Fruit fly (Drosophila melanogaster): Measurements from ENCODE around the gene Nprl2.

The Nprl2 gene

dm6 chrX:16833097-16833496 is 51.1 kb downstream of the Nprl2 start (continued):
- no peak for TF ChIP-seq MBD-R2 (GFP tag; IDR thresholded peaks at IDR 0.05)
- peak; percentile 81 for TF ChIP-seq CG17359 (tag; optimal IDR thresholded peaks at IDR 0.05)
- no peak for TF ChIP-seq Kr (GFP tag; optimal IDR thresholded peaks at IDR 0.05)
- no peak for TF ChIP-seq sim (GFP tag; IDR thresholded peaks at IDR 0.05)
- TF ChIP-seq hb (GFP tag; IDR thresholded peaks at IDR 0.05; ENCODE audit: partially characterized antibody), result no peak
- no peak for TF ChIP-seq CG6765 (GFP tag; optimal IDR thresholded peaks at IDR 0.05)
- peak; percentile 71 for TF ChIP-seq bcd (GFP tag; optimal IDR thresholded peaks at IDR 0.05)
- TF ChIP-seq CG42726 (GFP tag; IDR thresholded peaks at IDR 0.05; ENCODE audit: partially characterized antibody), result no peak
- peak; percentile 75 for TF ChIP-seq CG4820 (GFP tag; optimal IDR thresholded peaks at IDR 0.05)
- TF ChIP-seq sug (tag; optimal IDR thresholded peaks at IDR 0.05), result no peak
- TF ChIP-seq dpn (GFP tag; optimal IDR thresholded peaks at IDR 0.05), result peak; percentile 65 to 78
- no peak for TF ChIP-seq Dref (GFP tag; IDR thresholded peaks at IDR 0.05)
- peak; percentile 77 for TF ChIP-seq CG12071 (GFP tag; optimal IDR thresholded peaks at IDR 0.05)
- peak; percentile 67; the same call in 2 of the 3 replicates for TF ChIP-seq CG7357 (GFP tag; IDR thresholded peaks at IDR 0.05)
- TF ChIP-seq CG9727 (GFP tag; optimal IDR thresholded peaks at IDR 0.05), result peak; percentile 67
- peak; percentile 42 for TF ChIP-seq Hmr (GFP tag; optimal IDR thresholded peaks at IDR 0.05)
- peak; percentile 71 for TF ChIP-seq CG32772 (GFP tag; IDR thresholded peaks at IDR 0.05)
- TF ChIP-seq Lpt (GFP tag; optimal IDR thresholded peaks at IDR 0.05), result no peak
- peak; percentile 76 to 89 for TF ChIP-seq bsh (GFP tag; optimal IDR thresholded peaks at IDR 0.05)
- TF ChIP-seq CG12942 (GFP tag; optimal IDR thresholded peaks at IDR 0.05), result peak; percentile 53
- peak; percentile 27 for TF ChIP-seq Ets97D (GFP tag; optimal IDR thresholded peaks at IDR 0.05)
- no peak for TF ChIP-seq zfh2 (GFP tag; optimal IDR thresholded peaks at IDR 0.05)
- no peak for TF ChIP-seq Neu2 (GFP tag; optimal IDR thresholded peaks at IDR 0.05; ENCODE audit: borderline replicate concordance)
- peak; percentile 57 for TF ChIP-seq Six4 (GFP tag; optimal IDR thresholded peaks at IDR 0.05)
- TF ChIP-seq Sox100B (GFP tag; optimal IDR thresholded peaks at IDR 0.05), result peak; percentile 70
- no peak for TF ChIP-seq cad (GFP tag; optimal IDR thresholded peaks at IDR 0.05)
- TF ChIP-seq CG18619 (GFP tag; optimal IDR thresholded peaks at IDR 0.05), result peak; percentile 50
- TF ChIP-seq CG1603 (tag; optimal IDR thresholded peaks at IDR 0.05), result peak; percentile 91
- TF ChIP-seq chm (GFP tag; IDR thresholded peaks at IDR 0.05), result no peak
- peak; percentile 37; the same call in 1 of the 2 replicates for TF ChIP-seq CG4360 (GFP tag; IDR thresholded peaks at IDR 0.05)
- TF ChIP-seq CG7745 (tag; optimal IDR thresholded peaks at IDR 0.05), result no peak
- peak; percentile 63 for TF ChIP-seq CG8281 (tag; optimal IDR thresholded peaks at IDR 0.05)
- no peak for TF ChIP-seq YL-1 (GFP tag; optimal IDR thresholded peaks at IDR 0.05)
- peak; percentile 38 for TF ChIP-seq zen (tag; optimal IDR thresholded peaks at IDR 0.05)
- TF ChIP-seq CG31365 (tag; optimal IDR thresholded peaks at IDR 0.05), result peak; percentile 44
- peak; percentile 58; the same call in 1 of the 3 replicates for TF ChIP-seq CG2889 (GFP tag; IDR thresholded peaks at IDR 0.05)
- no peak for TF ChIP-seq bowl (GFP tag; IDR thresholded peaks at IDR 0.05)
- peak; percentile 41; the same call in 1 of the 2 replicates for TF ChIP-seq CG4404 (GFP tag; IDR thresholded peaks at IDR 0.05)
- peak; percentile 40 for TF ChIP-seq disco-r (GFP tag; optimal IDR thresholded peaks at IDR 0.05)
- no peak for TF ChIP-seq prd (optimal IDR thresholded peaks at IDR 0.05)
- peak; percentile 77 for TF ChIP-seq prd (GFP tag; IDR thresholded peaks at IDR 0.05)
- no peak for TF ChIP-seq corto (GFP tag; optimal IDR thresholded peaks at IDR 0.05)
- no peak for TF ChIP-seq CG6175 (GFP tag; IDR thresholded peaks at IDR 0.05)
- peak; percentile 75 for TF ChIP-seq Ada2b (GFP tag; IDR thresholded peaks at IDR 0.05)
- TF ChIP-seq slbo (GFP tag; IDR thresholded peaks at IDR 0.05), result peak; percentile 66
- TF ChIP-seq CG2120 (GFP tag; optimal IDR thresholded peaks at IDR 0.05), result peak; percentile 33
- TF ChIP-seq CG17328 (GFP tag; IDR thresholded peaks at IDR 0.05), result peak; percentile 88
- TF ChIP-seq aop (GFP tag; IDR thresholded peaks at IDR 0.05), result 0 out of 2 replicates have a peak, but pooled peaks have one; percentile 39
- no peak for TF ChIP-seq Hmx (GFP tag; optimal IDR thresholded peaks at IDR 0.05)
- peak; percentile 82 for TF ChIP-seq lmd (GFP tag; IDR thresholded peaks at IDR 0.05)
- TF ChIP-seq E2f1 (GFP tag; IDR thresholded peaks at IDR 0.05), result peak; percentile 64; the same call in 1 of the 2 replicates
- peak; percentile 79 for TF ChIP-seq CG4424 (GFP tag; optimal IDR thresholded peaks at IDR 0.05)
